Fruit fly (Drosophila melanogaster): Measurements from ENCODE around the gene CG32568.

The CG32568 gene

dm6 chrX:16751579-16752156 lies 11.0 kb downstream of the CG32568 start, which contains the start of gene goe:
TSS of gene goe (minus strand) at chrX:16751910.
- peak; percentile 56 for TF ChIP-seq noc (tag; optimal IDR thresholded peaks at IDR 0.05)

- no peak for TF ChIP-seq noc (tag; optimal IDR thresholded peaks at IDR 0.05)
Observed at dm6 chrX:16753066-16753465, 12.4 kb downstream of the CG32568 start.

- TF ChIP-seq noc (tag; optimal IDR thresholded peaks at IDR 0.05), result no peak
Observed at dm6 chrX:16757645-16758044, 16.9 kb downstream of the CG32568 start.

- no peak for TF ChIP-seq noc (tag; optimal IDR thresholded peaks at IDR 0.05)
Observed at dm6 chrX:16760542-16760941, 19.8 kb downstream of the CG32568 start.

DNA sequence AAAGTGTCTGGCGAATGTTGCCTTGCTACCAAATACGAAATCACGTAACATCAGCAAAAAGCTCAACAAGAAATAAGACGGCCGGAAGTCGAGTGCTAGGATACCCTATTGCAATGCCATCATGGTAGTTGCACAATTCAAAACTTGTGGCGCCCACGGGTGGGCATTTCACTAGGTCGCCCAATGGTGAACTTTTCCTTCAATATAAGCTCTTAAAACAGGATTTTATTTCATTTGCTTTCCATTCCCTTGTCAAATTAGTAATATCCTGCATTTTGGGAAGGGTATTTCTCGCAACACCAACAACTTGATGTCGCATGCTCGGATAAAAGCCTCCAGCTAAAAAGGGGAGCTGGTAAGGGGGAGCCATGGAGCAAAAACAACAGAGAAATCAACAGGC lies 20.8 kb downstream of the CG32568 start:
- no peak for TF ChIP-seq noc (tag; optimal IDR thresholded peaks at IDR 0.05)

DNA sequence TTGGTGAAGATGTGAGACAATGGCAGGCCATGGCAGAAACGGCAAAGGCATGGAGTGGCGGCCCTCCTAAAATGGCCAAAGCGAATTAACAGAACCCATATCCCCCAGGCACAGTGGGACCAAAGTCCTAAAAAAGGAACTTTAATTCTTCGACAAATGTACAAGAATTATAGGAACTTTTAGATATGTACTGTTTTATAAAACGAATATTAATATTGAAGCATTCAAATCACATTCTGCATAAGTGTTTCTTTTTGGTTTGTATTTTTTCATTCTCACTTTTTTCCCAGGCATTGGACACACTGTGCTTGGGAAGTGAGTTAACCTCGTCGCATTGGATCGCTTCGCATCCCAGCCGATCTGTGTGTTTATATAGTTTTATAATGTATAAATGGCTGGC lies 24.2 kb downstream of the CG32568 start:
- TF ChIP-seq noc (tag; optimal IDR thresholded peaks at IDR 0.05), result no peak

- no peak for TF ChIP-seq noc (tag; optimal IDR thresholded peaks at IDR 0.05)
Observed at dm6 chrX:16765809-16766208, 25.1 kb downstream of the CG32568 start.

DNA sequence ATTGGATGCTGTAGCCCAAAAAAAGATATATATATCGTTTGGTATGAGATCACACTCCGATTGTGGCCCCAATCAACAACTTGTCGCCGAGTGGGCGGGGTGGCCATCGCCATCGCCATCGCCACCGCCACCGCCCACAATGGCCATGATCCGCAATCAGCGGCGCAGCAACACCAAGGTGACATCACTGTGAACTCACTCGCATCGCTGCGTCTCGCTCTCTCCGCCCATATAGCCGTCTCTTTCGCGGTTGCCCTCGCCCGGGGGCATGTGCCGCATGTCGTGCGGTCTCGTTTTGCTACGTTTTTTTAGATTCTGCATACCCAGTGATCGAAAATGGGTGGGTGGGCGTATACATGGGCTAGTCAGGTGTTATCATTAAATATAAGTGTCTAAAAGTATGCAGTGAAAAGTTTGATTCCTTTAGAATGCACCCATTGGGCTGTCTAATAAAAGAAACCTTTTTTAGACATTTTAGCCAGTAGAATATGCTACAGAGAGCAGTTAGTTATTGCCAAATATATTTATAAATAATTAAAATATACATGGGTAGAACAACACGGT lies 26.2 kb downstream of the CG32568 start:
- TF ChIP-seq noc (tag; optimal IDR thresholded peaks at IDR 0.05), result no peak

DNA sequence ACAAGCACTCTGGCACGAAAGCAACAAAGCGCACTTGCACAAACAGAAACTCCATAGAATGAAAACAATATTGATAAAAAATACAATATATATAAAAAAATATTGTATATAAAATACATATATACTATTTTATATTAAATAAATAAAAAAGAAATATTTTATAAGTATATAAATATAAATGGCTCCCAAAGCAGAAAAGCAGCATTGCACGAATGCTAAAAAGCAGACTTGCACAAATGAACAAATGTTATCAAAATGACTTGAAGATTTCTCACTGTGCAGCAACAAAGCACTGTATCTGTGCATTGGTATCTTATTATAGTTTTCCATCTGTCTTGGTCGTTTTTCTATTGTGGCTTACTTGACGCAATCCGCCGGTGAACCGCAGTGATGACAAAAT lies 28.1 kb downstream of the CG32568 start:
- TF ChIP-seq noc (tag; optimal IDR thresholded peaks at IDR 0.05), result no peak

dm6 chrX:16772882-16773827 lies 32.4 kb downstream of the CG32568 start:
- TF ChIP-seq noc (tag; optimal IDR thresholded peaks at IDR 0.05), result no peak

dm6 chrX:16774201-16775061 lies 33.7 kb downstream of the CG32568 start:
- TF ChIP-seq noc (tag; optimal IDR thresholded peaks at IDR 0.05), result no peak

DNA sequence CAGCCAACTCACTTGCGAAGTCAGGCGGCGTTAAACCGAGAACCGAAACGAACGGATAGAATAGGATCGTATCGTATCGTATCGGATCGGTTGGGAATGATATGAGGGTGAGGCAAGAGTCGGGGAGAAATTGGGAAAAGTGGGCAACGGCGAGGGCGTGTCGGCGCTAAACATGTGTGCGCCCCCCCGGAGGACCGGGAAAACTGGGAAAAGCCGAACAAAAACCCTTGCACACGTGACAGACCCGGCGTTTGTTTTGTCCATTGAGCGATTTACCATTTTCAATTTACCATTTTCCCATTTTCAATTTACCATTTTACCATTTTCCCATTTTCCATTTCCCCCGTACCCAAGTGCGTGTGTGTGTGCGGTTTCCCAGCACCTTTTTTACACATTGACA lies 34.4 kb downstream of the CG32568 start:
- TF ChIP-seq noc (tag; optimal IDR thresholded peaks at IDR 0.05), result no peak

DNA sequence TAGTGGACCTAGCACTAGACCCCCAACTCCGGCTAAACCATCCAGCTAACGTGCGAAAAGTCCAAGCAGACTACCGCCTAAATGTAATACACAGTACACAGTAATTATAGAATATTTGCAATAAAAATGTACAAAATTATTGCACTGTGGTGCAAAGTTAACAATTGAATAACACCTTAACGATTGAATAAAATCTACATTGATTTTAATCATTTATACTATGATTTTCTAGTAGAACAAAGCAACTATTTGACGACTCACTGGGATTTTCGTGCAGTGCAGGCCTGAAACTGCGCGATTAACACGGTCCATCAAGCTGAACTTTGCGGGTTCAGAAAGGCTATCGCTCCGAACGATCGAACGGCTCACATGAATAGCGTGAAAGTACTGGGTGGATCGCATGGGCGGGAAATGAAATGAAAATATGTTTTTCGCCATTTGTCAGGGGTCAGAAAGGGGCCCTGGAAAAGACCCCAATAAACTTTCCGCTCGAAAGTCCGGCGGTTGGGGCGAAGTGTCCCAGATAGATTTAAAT lies 37.5 kb downstream of the CG32568 start:
- peak; percentile 4 for TF ChIP-seq noc (tag; optimal IDR thresholded peaks at IDR 0.05)

dm6 chrX:16780244-16780643 lies 39.5 kb downstream of the CG32568 start:
- TF ChIP-seq noc (tag; optimal IDR thresholded peaks at IDR 0.05), result no peak

DNA sequence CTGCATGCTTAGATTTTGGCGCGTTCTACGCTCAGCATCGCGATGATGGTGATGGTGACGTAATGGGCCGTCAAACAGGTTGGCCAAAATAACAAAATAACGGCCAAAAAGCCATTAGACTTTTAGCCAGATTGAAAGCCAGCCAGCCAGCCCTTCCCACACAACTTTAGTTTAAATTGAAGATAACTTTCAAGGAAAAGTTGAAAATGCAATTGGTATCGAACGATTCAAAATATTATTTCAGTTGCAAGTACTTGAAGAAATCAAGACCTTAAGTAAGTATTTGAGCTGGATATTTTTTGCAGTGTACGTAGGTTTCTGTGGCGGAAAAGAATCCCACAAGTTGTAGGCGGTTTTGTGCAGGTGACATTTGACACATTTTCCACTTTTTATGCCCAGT lies 40.3 kb downstream of the CG32568 start:
- TF ChIP-seq noc (tag; optimal IDR thresholded peaks at IDR 0.05), result peak; percentile 33
